Worm (Caenorhabditis elegans): Measurements from ENCODE around the gene srb-16.

Gene srb-16

ce11 chrII:5150829-5151228, at the start of gene srb-16:
TSS of gene srb-16 (minus strand) at chrII:5150929.
- TF ChIP-seq F16B12.6 (tag; optimal IDR thresholded peaks at IDR 0.05) (no peak), aly-2 (tag; optimal IDR thresholded peaks at IDR 0.05) (no peak), nhr-237 (tag; optimal IDR thresholded peaks at IDR 0.05) (no peak), nhr-11 (tag; optimal IDR thresholded peaks at IDR 0.05) (no peak), blmp-1 (tag; optimal IDR thresholded peaks at IDR 0.05) (no peak), efl-3 (GFP tag; optimal IDR thresholded peaks at IDR 0.05) (no peak), nhr-84 (tag; optimal IDR thresholded peaks at IDR 0.05) (no peak), efl-1 (optimal IDR thresholded peaks at IDR 0.05) (no peak), efl-1 (GFP tag; optimal IDR thresholded peaks at IDR 0.05 in 1 of 2) (no peak), nhr-77 (tag; optimal IDR thresholded peaks at IDR 0.05) (no peak), ces-1 (GFP tag; optimal IDR thresholded peaks at IDR 0.05) (no peak), zip-4 (GFP tag; optimal IDR thresholded peaks at IDR 0.05) (no peak), hlh-17 (GFP tag; optimal IDR thresholded peaks at IDR 0.05; ENCODE audit: borderline replicate concordance) (no peak)

- TF ChIP-seq nhr-19 (GFP tag; conservative IDR thresholded peaks at IDR 0.05) (peak; percentile 62), nhr-71 (tag; optimal IDR thresholded peaks at IDR 0.05) (peak; percentile 44), rnt-1 (tag; optimal IDR thresholded peaks at IDR 0.05) (peak; percentile 39), snpc-4 (tag; optimal IDR thresholded peaks at IDR 0.05) (peak; percentile 96), swsn-7 (tag; optimal IDR thresholded peaks at IDR 0.05) (peak; percentile 12), nhr-85 (tag) (peak; percentile 27), efl-1 (optimal IDR thresholded peaks at IDR 0.05) (peak in 1 of 2 experiments; percentile 25), efl-1 (GFP tag; optimal IDR thresholded peaks at IDR 0.05 in 1 of 2) (peak in 1 of 2 experiments; percentile 14)
Observed at ce11 chrII:5200205-5200604, 49.5 kb upstream of the srb-16 start.

DNA sequence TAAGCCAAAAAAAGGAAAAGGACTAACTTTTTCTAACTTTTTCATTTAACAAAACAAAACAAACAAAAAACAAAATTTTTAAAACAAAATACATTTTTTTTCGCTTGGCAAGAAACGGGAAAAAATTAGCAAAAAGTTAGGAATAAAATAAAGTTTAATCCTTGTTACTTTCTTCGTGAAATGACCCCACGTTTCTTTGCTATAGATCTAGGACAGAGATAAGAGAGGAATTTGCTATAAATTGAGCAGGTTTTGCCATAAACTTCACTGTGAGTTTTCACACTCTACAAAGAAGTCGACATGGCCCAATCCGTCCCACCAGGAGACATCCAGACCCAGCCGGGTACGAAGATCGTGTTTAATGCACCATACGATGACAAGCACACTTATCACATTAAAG, 48.8 kb upstream of the srb-16 start, which contains the start of gene msp-50:
Gene msp-50 (plus strand): TSS at position 301 of the 400 bp plus-strand sequence.
- no peak for TF ChIP-seq pqm-1 (tag; optimal IDR thresholded peaks at IDR 0.05)
- no peak for TF ChIP-seq pag-3 (tag; optimal IDR thresholded peaks at IDR 0.05; ENCODE audit: borderline replicate concordance, insufficient read depth)

DNA sequence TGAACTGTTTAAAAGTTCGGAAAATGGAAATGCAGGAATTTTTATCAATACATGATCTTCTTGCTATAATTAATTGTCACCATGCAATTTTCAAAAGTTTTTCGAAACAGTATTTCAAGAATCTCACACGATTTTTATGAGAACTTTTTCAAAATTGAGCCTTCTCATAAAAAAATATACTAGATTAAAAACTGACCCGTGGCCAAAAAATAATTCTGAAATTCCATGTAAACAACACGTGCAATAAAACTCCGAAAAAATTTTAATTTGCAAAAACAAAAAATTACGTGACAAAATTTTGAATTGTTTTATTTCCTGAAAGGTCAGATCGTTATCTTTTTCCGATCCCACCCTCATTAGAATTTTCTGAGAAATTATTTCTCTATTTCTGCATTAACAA, 44.8 kb upstream of the srb-16 start, which contains the start of gene C34F11.5:
Gene C34F11.5 (plus strand): TSS at position 301 of the 400 bp plus-strand sequence.
- TF ChIP-seq jun-1 (tag; optimal IDR thresholded peaks at IDR 0.05): no peak

DNA sequence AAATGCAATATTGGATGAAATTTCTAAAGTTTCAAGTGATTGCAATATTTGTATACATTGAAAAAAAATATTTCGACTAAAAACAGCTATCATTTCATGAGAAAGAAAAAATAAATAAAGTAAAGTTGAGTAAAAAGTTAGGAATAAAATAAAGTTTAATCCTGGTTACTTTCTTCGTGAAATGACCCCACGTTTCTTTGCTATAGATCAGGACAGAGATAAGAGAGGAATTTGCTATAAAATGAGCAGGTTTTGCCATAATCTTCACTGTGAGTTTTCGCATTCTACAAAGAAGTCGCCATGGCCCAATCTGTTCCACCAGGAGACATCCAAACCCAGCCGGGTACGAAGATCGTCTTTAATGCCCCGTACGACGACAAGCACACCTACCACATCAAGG, 43.3 kb upstream of the srb-16 start, which contains the start of gene msp-49:
Gene msp-49 (plus strand): TSS at position 301 of the 400 bp plus-strand sequence.
- TF ChIP-seq pax-3 (tag; optimal IDR thresholded peaks at IDR 0.05): no peak
- TF ChIP-seq snu-23 (GFP tag; optimal IDR thresholded peaks at IDR 0.05): no peak
- TF ChIP-seq mef-2 (tag; optimal IDR thresholded peaks at IDR 0.05): no peak
- TF ChIP-seq lin-35 (GFP tag; optimal IDR thresholded peaks at IDR 0.05): no peak
- TF ChIP-seq nhr-28 (tag; optimal IDR thresholded peaks at IDR 0.05): no peak
- no peak for TF ChIP-seq hpl-2 (GFP tag; optimal IDR thresholded peaks at IDR 0.05)
- TF ChIP-seq sox-4 (tag; optimal IDR thresholded peaks at IDR 0.05): no peak
- TF ChIP-seq egl-27 (tag; optimal IDR thresholded peaks at IDR 0.05): no peak
- no peak for TF ChIP-seq ces-1 (GFP tag; optimal IDR thresholded peaks at IDR 0.05)
- TF ChIP-seq jun-1 (tag; optimal IDR thresholded peaks at IDR 0.05): no peak
- TF ChIP-seq nhr-84 (tag; optimal IDR thresholded peaks at IDR 0.05): no peak
- no peak for TF ChIP-seq tlp-1 (tag; optimal IDR thresholded peaks at IDR 0.05)
- TF ChIP-seq ztf-11 (tag; optimal IDR thresholded peaks at IDR 0.05): no peak
- TF ChIP-seq swsn-7 (tag; optimal IDR thresholded peaks at IDR 0.05): no peak
- no peak for TF ChIP-seq F16B12.6 (tag; optimal IDR thresholded peaks at IDR 0.05)
- no peak for TF ChIP-seq C34B4.2 (tag; optimal IDR thresholded peaks at IDR 0.05)
- no peak for TF ChIP-seq mep-1 (tag; optimal IDR thresholded peaks at IDR 0.05)
- TF ChIP-seq zip-4 (GFP tag; optimal IDR thresholded peaks at IDR 0.05): no peak
- no peak for TF ChIP-seq isw-1 (GFP tag; IDR thresholded peaks at IDR 0.05)

Data from whole organism, L1 larva.